Worm (Caenorhabditis elegans) whole organism, young adult: ENCODE data around the gene ZC196.5.

Experiments used
- B0019.2 ChIP-seq: fragments of 200-800 bp; sonication (Bioruptor generic); conservative IDR thresholded peaks from 2 replicates; pipeline ENCODE4 v1.3.6; 2022; ENCODE audit warnings: missing genetic modification reagents, missing genetic modification characterization, missing compliant biosample characterization
- B0261.1 ChIP-seq: sonication (generic microtip); optimal IDR thresholded peaks from 2 replicates; lab custom pipeline; 2016; ENCODE audit warnings: mild to moderate bottlenecking, missing genetic modification characterization, moderate library complexity, missing compliant biosample characterization
- F22D6.2 ChIP-seq: sonication (generic microtip); optimal IDR thresholded peaks from 2 replicates; lab custom pipeline; 2016; ENCODE audit warnings: mild to moderate bottlenecking, missing genetic modification characterization, missing compliant biosample characterization
- F52B5.7 ChIP-seq: sonication (generic microtip); optimal IDR thresholded peaks from 2 replicates; lab custom pipeline; 2016; ENCODE audit warnings: mild to moderate bottlenecking, missing genetic modification characterization, missing compliant biosample characterization
- K11D2.4 ChIP-seq: fragments of 200-800 bp; sonication (Bioruptor generic); IDR thresholded peaks from 2 replicates; pipeline ENCODE4 v1.3.6; 2022; ENCODE audit warnings: missing genetic modification reagents, missing genetic modification characterization, missing compliant biosample characterization
- K12H6.12 ChIP-seq: fragments of 200-800 bp; sonication (Bioruptor generic); optimal IDR thresholded peaks from 2 replicates; lab custom pipeline; 2018; ENCODE audit warnings: mild to moderate bottlenecking, missing genetic modification characterization, missing compliant biosample characterization
- T26A5.8 ChIP-seq: sonication (generic microtip); optimal IDR thresholded peaks from 2 replicates; lab custom pipeline; 2016; ENCODE audit warnings: missing genetic modification characterization, missing compliant biosample characterization
- Y56A3A.18 ChIP-seq: fragments of 200-800 bp; sonication (Bioruptor generic); IDR thresholded peaks from 2 replicates; pipeline ENCODE4 v1.3.6; 2022; ENCODE audit warnings: missing genetic modification reagents, missing genetic modification characterization, missing compliant biosample characterization
- Y79H2A.3 ChIP-seq: fragments of 200-800 bp; sonication (Bioruptor generic); conservative IDR thresholded peaks from 2 replicates; pipeline ENCODE4 v1.3.6; 2022; ENCODE audit warnings: missing genetic modification reagents, missing genetic modification characterization, missing compliant biosample characterization
- akir-1 ChIP-seq: fragments of 200-800 bp; sonication (Bioruptor generic); optimal IDR thresholded peaks from 2 replicates; lab custom pipeline; 2018; ENCODE audit warnings: mild to moderate bottlenecking, missing genetic modification characterization, moderate library complexity, missing compliant biosample characterization
- ama-1 ChIP-seq, 3 experiments: fragments of 150-350 bp in 1 of 3; sonication (generic microtip) in 2 of 3; optimal IDR thresholded peaks; 2 replicates each; lab custom pipeline; 2014 to 2018; ENCODE audit warnings: missing biosample characterization in 2 of 3, missing genetic modification characterization in 2 of 3, missing genetic modification reagents in 2 of 3
- atf-7 ChIP-seq: sonication (generic microtip); optimal IDR thresholded peaks from 2 replicates; lab custom pipeline; 2017; ENCODE audit warnings: mild to moderate bottlenecking, missing genetic modification characterization, missing compliant biosample characterization
- athp-1 ChIP-seq: sonication (generic microtip); optimal IDR thresholded peaks from 2 replicates; lab custom pipeline; 2017; ENCODE audit warnings: mild to moderate bottlenecking, missing genetic modification characterization, missing compliant biosample characterization
- attf-3 ChIP-seq: fragments of 200-800 bp; sonication (Bioruptor generic); conservative IDR thresholded peaks from 2 replicates; pipeline ENCODE4 v1.3.6; 2022; ENCODE audit warnings: missing genetic modification reagents, missing genetic modification characterization, missing compliant biosample characterization
- bed-1 ChIP-seq: fragments of 200-800 bp; sonication (Bioruptor generic); IDR thresholded peaks from 2 replicates; pipeline ENCODE4 v1.3.6; 2022; ENCODE audit warnings: missing genetic modification reagents, missing genetic modification characterization, missing compliant biosample characterization
- ceh-58 ChIP-seq: fragments of 200-800 bp; sonication (Bioruptor generic); IDR thresholded peaks from 2 replicates; pipeline ENCODE4 v1.3.6; 2022; ENCODE audit warnings: missing genetic modification characterization, missing compliant biosample characterization
- chd-7 ChIP-seq: sonication (generic microtip); optimal IDR thresholded peaks from 2 replicates; lab custom pipeline; 2016; ENCODE audit warnings: mild to moderate bottlenecking, missing genetic modification characterization, moderate library complexity, missing compliant biosample characterization
- dox-1 ChIP-seq: fragments of 200-800 bp; sonication (Bioruptor generic); IDR thresholded peaks from 2 replicates; pipeline ENCODE4 v1.3.6; 2022; ENCODE audit warnings: missing genetic modification reagents, missing genetic modification characterization, missing compliant biosample characterization
- dpl-1 ChIP-seq: fragments of 150-350 bp; optimal IDR thresholded peaks from 2 replicates; lab custom pipeline; 2014; ENCODE audit warnings: missing biosample characterization, missing genetic modification reagents, missing genetic modification characterization
- egl-18 ChIP-seq: fragments of 200-800 bp; sonication (Bioruptor generic); IDR thresholded peaks from 2 replicates; pipeline ENCODE4 v1.3.6; 2022; ENCODE audit warnings: missing genetic modification reagents, missing genetic modification characterization, missing compliant biosample characterization
- egl-44 ChIP-seq: fragments of 200-800 bp; sonication (Bioruptor generic); IDR thresholded peaks from 2 replicates; pipeline ENCODE4 v1.3.6; 2022; ENCODE audit warnings: missing genetic modification reagents, missing genetic modification characterization, missing compliant biosample characterization
- ets-4 ChIP-seq: fragments of 200-800 bp; sonication (Bioruptor generic); optimal IDR thresholded peaks from 2 replicates; lab custom pipeline; 2018; ENCODE audit warnings: mild to moderate bottlenecking, missing genetic modification characterization, missing compliant biosample characterization
- fkh-3 ChIP-seq: sonication (generic microtip); optimal IDR thresholded peaks from 2 replicates; lab custom pipeline; 2016; ENCODE audit warnings: mild to moderate bottlenecking, missing genetic modification characterization, missing compliant biosample characterization
- hlh-12 ChIP-seq: sonication (generic microtip); optimal IDR thresholded peaks from 2 replicates; lab custom pipeline; 2016; ENCODE audit warnings: missing genetic modification characterization, missing compliant biosample characterization
- hrde-1 ChIP-seq: sonication (generic microtip); optimal IDR thresholded peaks from 2 replicates; lab custom pipeline; 2016; ENCODE audit warnings: missing genetic modification characterization, mild to moderate bottlenecking, missing compliant biosample characterization, moderate library complexity, missing genotype, missing genetic modification reagents, borderline replicate concordance
- hsf-1 ChIP-seq: fragments of 200-800 bp; sonication (Bioruptor generic); IDR thresholded peaks from 2 replicates; pipeline ENCODE4 v1.3.6; 2022; ENCODE audit warnings: missing genetic modification reagents, missing genetic modification characterization, missing compliant biosample characterization
- let-526 ChIP-seq: fragments of 200-800 bp; sonication (Bioruptor generic); IDR thresholded peaks from 2 replicates; pipeline ENCODE4 v1.3.6; 2022; ENCODE audit warnings: missing genetic modification reagents, missing genetic modification characterization, missing compliant biosample characterization
- lin-35 ChIP-seq, 3 experiments: fragments of 150-350 bp in 2 of 3; sonication (generic microtip) in 1 of 3; optimal IDR thresholded peaks; 2 replicates each; lab custom pipeline; 2014 to 2018; ENCODE audit warnings: missing biosample characterization in 3 of 3, missing genetic modification characterization in 3 of 3, missing genetic modification reagents in 3 of 3
- lin-54 ChIP-seq: fragments of 200-800 bp; sonication (Bioruptor generic); optimal IDR thresholded peaks from 2 replicates; lab custom pipeline; 2018; ENCODE audit warnings: mild to moderate bottlenecking, missing genetic modification characterization, missing compliant biosample characterization
- lir-1 ChIP-seq: fragments of 200-800 bp; sonication (Bioruptor generic); conservative IDR thresholded peaks from 2 replicates; pipeline ENCODE4 v1.3.6; 2022; ENCODE audit warnings: missing genetic modification reagents, missing genetic modification characterization, missing compliant biosample characterization
- lsl-1 ChIP-seq: fragments of 200-800 bp; sonication (Bioruptor generic); optimal IDR thresholded peaks from 2 replicates; lab custom pipeline; 2018; ENCODE audit warnings: mild to moderate bottlenecking, missing genetic modification characterization, moderate library complexity, missing compliant biosample characterization
- madf-10 ChIP-seq: sonication (generic microtip); optimal IDR thresholded peaks from 2 replicates; lab custom pipeline; 2016; ENCODE audit warnings: mild to moderate bottlenecking, missing genetic modification characterization, missing compliant biosample characterization
- mes-4 ChIP-seq: sonication (generic microtip); optimal IDR thresholded peaks from 2 replicates; lab custom pipeline; 2016; ENCODE audit warnings: missing genotype, missing genetic modification characterization, missing compliant biosample characterization
- mxl-1 ChIP-seq: sonication (generic microtip); optimal IDR thresholded peaks from 2 replicates; lab custom pipeline; 2016; ENCODE audit warnings: missing genetic modification characterization, missing compliant biosample characterization
- nfyb-1 ChIP-seq: fragments of 200-800 bp; sonication (Bioruptor generic); IDR thresholded peaks from 2 replicates; pipeline ENCODE4 v1.3.6; 2022; ENCODE audit warnings: missing genetic modification reagents, missing genetic modification characterization, missing compliant biosample characterization
- nhr-27 ChIP-seq: fragments of 200-800 bp; sonication (Bioruptor generic); optimal IDR thresholded peaks from 2 replicates; lab custom pipeline; 2018; ENCODE audit warnings: mild to moderate bottlenecking, missing genetic modification characterization, moderate library complexity, missing compliant biosample characterization
- nhr-90 ChIP-seq: sonication (generic microtip); optimal IDR thresholded peaks from 2 replicates; lab custom pipeline; 2016; ENCODE audit warnings: missing genotype, mild to moderate bottlenecking, missing genetic modification characterization, missing compliant biosample characterization
- rcor-1 ChIP-seq: fragments of 200-800 bp; sonication (Bioruptor generic); IDR thresholded peaks from 2 replicates; pipeline ENCODE4 v1.3.6; 2022; ENCODE audit warnings: missing genetic modification reagents, missing genetic modification characterization, missing compliant biosample characterization
- sdz-38 ChIP-seq: sonication (generic microtip); optimal IDR thresholded peaks from 2 replicates; lab custom pipeline; 2016; ENCODE audit warnings: missing genotype, missing genetic modification characterization, missing compliant biosample characterization
- snpc-1.3 ChIP-seq: sonication (generic microtip); optimal IDR thresholded peaks from 2 replicates; lab custom pipeline; 2017; ENCODE audit warnings: missing genetic modification characterization, mild to moderate bottlenecking, missing compliant biosample characterization, antibody characterized with exemption, moderate library complexity, missing genotype, missing genetic modification reagents; ENCODE audit not compliant: insufficient read depth
- snpc-4 ChIP-seq, 5 experiments: fragments of 150-350 bp in 1 of 5; sonication (generic microtip) in 4 of 5; optimal IDR thresholded peaks; 2 replicates each; lab custom pipeline; 2014 to 2018; ENCODE audit warnings: missing genetic modification characterization in 5 of 5, missing biosample characterization in 3 of 5, antibody characterized with exemption in 2 of 5, mild to moderate bottlenecking in 2 of 5, missing compliant biosample characterization in 2 of 5, missing genotype in 2 of 5, moderate library complexity in 2 of 5, missing genetic modification reagents in 1 of 5
- somi-1 ChIP-seq: fragments of 200-800 bp; sonication (Bioruptor generic); optimal IDR thresholded peaks from 2 replicates; lab custom pipeline; 2018; ENCODE audit warnings: mild to moderate bottlenecking, missing genetic modification characterization, missing compliant biosample characterization
- sptf-2 ChIP-seq: fragments of 200-800 bp; sonication (Bioruptor generic); optimal IDR thresholded peaks from 2 replicates; lab custom pipeline; 2018; ENCODE audit warnings: mild to moderate bottlenecking, missing genetic modification characterization, missing compliant biosample characterization
- tbp1 ChIP-seq: fragments of 200-800 bp; sonication (Bioruptor generic); optimal IDR thresholded peaks from 2 replicates; lab custom pipeline; 2018; ENCODE audit warnings: mild to moderate bottlenecking, missing genetic modification characterization, missing compliant biosample characterization
- tbx-9 ChIP-seq: sonication (generic microtip); optimal IDR thresholded peaks from 2 replicates; lab custom pipeline; 2016; ENCODE audit warnings: borderline replicate concordance, missing genetic modification characterization, inconsistent platforms, missing compliant biosample characterization
- tlf-1 ChIP-seq: fragments of 200-800 bp; sonication (Bioruptor generic); optimal IDR thresholded peaks from 2 replicates; lab custom pipeline; 2018; ENCODE audit warnings: mild to moderate bottlenecking, missing genetic modification characterization, missing compliant biosample characterization
- unc-62 ChIP-seq: fragments of 150-350 bp; optimal IDR thresholded peaks from 2 replicates; lab custom pipeline; 2014; ENCODE audit warnings: missing biosample characterization, missing genetic modification reagents, missing genetic modification characterization
- ztf-22 ChIP-seq: fragments of 200-800 bp; sonication (Bioruptor generic); optimal IDR thresholded peaks from 2 replicates; lab custom pipeline; 2018; ENCODE audit warnings: mild to moderate bottlenecking, missing genetic modification characterization, moderate library complexity, missing compliant biosample characterization
- ztf-25 ChIP-seq: fragments of 200-800 bp; sonication (Bioruptor generic); IDR thresholded peaks from 2 replicates; pipeline ENCODE4 v1.3.6; 2022; ENCODE audit warnings: missing genetic modification reagents, missing genetic modification characterization, missing compliant biosample characterization

ZC196.5 gene

ce11 chrV:8768481-8768959 is 39.3 kb downstream of the ZC196.5 start, which contains the start of gene B0507.3 (continued):
- TF ChIP-seq B0261.1 (tag; lab: Kevin White, UChicago): no peak
- no peak for TF ChIP-seq dox-1
- peak; percentile 76 for TF ChIP-seq ets-4 (GFP tag; lab: Kevin White, UChicago)
- no peak for TF ChIP-seq hsf-1 (GFP tag; lab: Robert Waterston, UW)
- TF ChIP-seq akir-1 (GFP tag; lab: Kevin White, UChicago): no peak
- TF ChIP-seq nhr-90 (tag; lab: Kevin White, UChicago): no peak
- no peak for TF ChIP-seq bed-1 (GFP tag; lab: Robert Waterston, UW)
- TF ChIP-seq tlf-1: peak; percentile 30
- no peak for TF ChIP-seq K11D2.4
- no peak for TF ChIP-seq tbx-9 (tag; lab: Kevin White, UChicago)
- TF ChIP-seq rcor-1 (GFP tag; lab: Robert Waterston, UW): no peak
- TF ChIP-seq ztf-22 (GFP tag; lab: Kevin White, UChicago): peak; percentile 74
- TF ChIP-seq K12H6.12 (tag; lab: Kevin White, UChicago): no peak
- TF ChIP-seq nhr-27 (tag; lab: Kevin White, UChicago): no peak
- no peak for TF ChIP-seq hlh-12 (tag; lab: Kevin White, UChicago)
- no peak for TF ChIP-seq lsl-1 (GFP tag; lab: Kevin White, UChicago)
- TF ChIP-seq nfyb-1: no peak
- TF ChIP-seq Y56A3A.18 (GFP tag; lab: Robert Waterston, UW): no peak
- TF ChIP-seq F22D6.2 (tag; lab: Kevin White, UChicago): no peak
- TF ChIP-seq fkh-3 (tag; lab: Kevin White, UChicago): no peak
- TF ChIP-seq madf-10 (tag; lab: Kevin White, UChicago): no peak
- no peak for TF ChIP-seq lin-35 (GFP tag; optimal IDR thresholded peaks at IDR 0.05; lab: Kevin White, UChicago)
- TF ChIP-seq tbp1 (GFP tag; lab: Kevin White, UChicago): no peak
- TF ChIP-seq ztf-25 (GFP tag; lab: Robert Waterston, UW): no peak
- TF ChIP-seq dpl-1: no peak
- TF ChIP-seq sdz-38 (tag; lab: Kevin White, UChicago): no peak
- no peak for TF ChIP-seq Y79H2A.3 (GFP tag; lab: Robert Waterston, UW)
- TF ChIP-seq lir-1 (GFP tag; lab: Robert Waterston, UW): no peak
- TF ChIP-seq T26A5.8: no peak
- TF ChIP-seq chd-7 (tag; lab: Kevin White, UChicago): no peak
- TF ChIP-seq attf-3: no peak
- peak; percentile 71 for TF ChIP-seq egl-44 (GFP tag; lab: Robert Waterston, UW)
- TF ChIP-seq lin-54 (GFP tag; lab: Kevin White, UChicago): no peak
- TF ChIP-seq snpc-4 (GFP tag; optimal IDR thresholded peaks at IDR 0.05; lab: Kevin White, UChicago): no peak
- TF ChIP-seq snpc-4 (tag; optimal IDR thresholded peaks at IDR 0.05; lab: Kevin White, UChicago): no peak
- TF ChIP-seq hrde-1: no peak
- TF ChIP-seq egl-18: no peak
- TF ChIP-seq ceh-58 (GFP tag; lab: Robert Waterston, UW): no peak
- peak; percentile 49 for TF ChIP-seq atf-7 (tag; lab: Kevin White, UChicago)
- TF ChIP-seq F52B5.7 (tag; lab: Kevin White, UChicago): no peak
- TF ChIP-seq somi-1 (GFP tag; lab: Kevin White, UChicago): no peak
- no peak for TF ChIP-seq let-526
- TF ChIP-seq ama-1 (optimal IDR thresholded peaks at IDR 0.05; lab: Kevin White, UChicago): no peak
- TF ChIP-seq ama-1 (GFP tag; optimal IDR thresholded peaks at IDR 0.05; lab: Kevin White, UChicago): no peak
- peak; percentile 85 for TF ChIP-seq unc-62 (GFP tag; lab: Kevin White, UChicago)
- TF ChIP-seq B0019.2 (GFP tag; lab: Robert Waterston, UW): no peak
- no peak for TF ChIP-seq mes-4
- TF ChIP-seq snpc-1.3: no peak
- no peak for TF ChIP-seq mxl-1
- TF ChIP-seq athp-1: no peak
- no peak for TF ChIP-seq sptf-2 (GFP tag; lab: Kevin White, UChicago)
